Fruit fly (Drosophila melanogaster): ENCODE measurements around the gene CG14397.

The CG14397 gene

dm6 chr2L:21141714-21142500 lies 50.9 kb downstream of the CG14397 start, which contains the start of gene Dap160:
Gene Dap160 (minus strand): TSS chr2L:21142347.
- TF ChIP-seq vri (GFP tag; optimal IDR thresholded peaks at IDR 0.05): no peak
- peak; percentile 12 for TF ChIP-seq esn (GFP tag; optimal IDR thresholded peaks at IDR 0.05)
- TF ChIP-seq eg (GFP tag; IDR thresholded peaks at IDR 0.05): no peak
- TF ChIP-seq fd85E (GFP tag; optimal IDR thresholded peaks at IDR 0.05): peak; percentile 36
- TF ChIP-seq Sox14 (GFP tag; optimal IDR thresholded peaks at IDR 0.05): peak; percentile 9

- TF ChIP-seq CG32006 (GFP tag; optimal IDR thresholded peaks at IDR 0.05): no peak
- TF ChIP-seq ss (GFP tag; optimal IDR thresholded peaks at IDR 0.05): no peak
- no peak for TF ChIP-seq Hr39 (GFP tag; optimal IDR thresholded peaks at IDR 0.05)
- TF ChIP-seq Met (GFP tag; optimal IDR thresholded peaks at IDR 0.05): no peak
- TF ChIP-seq CG6792 (GFP tag; optimal IDR thresholded peaks at IDR 0.05): no peak
- no peak for TF ChIP-seq dac (GFP tag; optimal IDR thresholded peaks at IDR 0.05)
- TF ChIP-seq CG16779 (tag; optimal IDR thresholded peaks at IDR 0.05): no peak
- TF ChIP-seq CG6854 (GFP tag; optimal IDR thresholded peaks at IDR 0.05): no peak
- TF ChIP-seq OdsH (GFP tag; optimal IDR thresholded peaks at IDR 0.05): no peak
- no peak for TF ChIP-seq Ets21C (GFP tag; optimal IDR thresholded peaks at IDR 0.05)
- no peak for TF ChIP-seq topi (GFP tag; optimal IDR thresholded peaks at IDR 0.05)
- no peak for TF ChIP-seq spab (GFP tag; optimal IDR thresholded peaks at IDR 0.05)
- TF ChIP-seq Sox14 (GFP tag; optimal IDR thresholded peaks at IDR 0.05): no peak
- no peak for TF ChIP-seq esn (GFP tag; optimal IDR thresholded peaks at IDR 0.05)
- TF ChIP-seq CG8119 (GFP tag; IDR thresholded peaks at IDR 0.05): no peak
- TF ChIP-seq dsx (GFP tag; optimal IDR thresholded peaks at IDR 0.05; ENCODE audit: poor library complexity, severe bottlenecking): no peak
- TF ChIP-seq lz (GFP tag; optimal IDR thresholded peaks at IDR 0.05): no peak
- TF ChIP-seq net (GFP tag; optimal IDR thresholded peaks at IDR 0.05): no peak
- no peak for TF ChIP-seq CG15336 (GFP tag; IDR thresholded peaks at IDR 0.05)
- TF ChIP-seq CG11294 (GFP tag; IDR thresholded peaks at IDR 0.05): no peak
These were observed 51.4 kb downstream of the CG14397 start for dm6 chr2L:21142501-21142849.

dm6 chr2L:21142972-21143385 lies 52.0 kb downstream of the CG14397 start, which contains the start of gene pths:
Gene pths (plus strand): TSS chr2L:21143229.
- peak; percentile 16 for TF ChIP-seq lz (GFP tag; optimal IDR thresholded peaks at IDR 0.05)
- TF ChIP-seq Met (GFP tag; optimal IDR thresholded peaks at IDR 0.05): no peak
- TF ChIP-seq fd59A (GFP tag; optimal IDR thresholded peaks at IDR 0.05): no peak
- no peak for TF ChIP-seq pdm3 (GFP tag; optimal IDR thresholded peaks at IDR 0.05)
- TF ChIP-seq acj6 (GFP tag; optimal IDR thresholded peaks at IDR 0.05): no peak
- TF ChIP-seq CG11762 (GFP tag; optimal IDR thresholded peaks at IDR 0.05; ENCODE audit: insufficient read depth): no peak
- TF ChIP-seq Sox102F (GFP tag; optimal IDR thresholded peaks at IDR 0.05): no peak
- no peak for TF ChIP-seq Hr38 (GFP tag; optimal IDR thresholded peaks at IDR 0.05)
- TF ChIP-seq CG3032 (tag; optimal IDR thresholded peaks at IDR 0.05): peak; percentile 42
- TF ChIP-seq CG11902 (GFP tag; optimal IDR thresholded peaks at IDR 0.05): peak; percentile 32
- TF ChIP-seq vri (GFP tag; optimal IDR thresholded peaks at IDR 0.05): no peak
- TF ChIP-seq CG7368 (GFP tag; optimal IDR thresholded peaks at IDR 0.05): no peak
- peak; percentile 64 for TF ChIP-seq Hr39 (GFP tag; optimal IDR thresholded peaks at IDR 0.05)
- TF ChIP-seq Sox14 (GFP tag; optimal IDR thresholded peaks at IDR 0.05): no peak
- TF ChIP-seq CG15336 (GFP tag; IDR thresholded peaks at IDR 0.05): no peak
- no peak for TF ChIP-seq CG3919 (GFP tag; optimal IDR thresholded peaks at IDR 0.05)
- TF ChIP-seq Eip78C (GFP tag): peak; percentile 62
- no peak for TF ChIP-seq Gug (GFP tag; IDR thresholded peaks at IDR 0.05)
- no peak for TF ChIP-seq Eip93F (GFP tag; optimal IDR thresholded peaks at IDR 0.05)
- TF ChIP-seq Blimp-1 (GFP tag; optimal IDR thresholded peaks at IDR 0.05): no peak
- TF ChIP-seq CG34406 (GFP tag; optimal IDR thresholded peaks at IDR 0.05): no peak
- TF ChIP-seq Sox15 (GFP tag; optimal IDR thresholded peaks at IDR 0.05): peak; percentile 22
- peak; percentile 29 for TF ChIP-seq Ets21C (GFP tag; optimal IDR thresholded peaks at IDR 0.05)
- TF ChIP-seq CG6163 (GFP tag; IDR thresholded peaks at IDR 0.05): no peak
- no peak for TF ChIP-seq spab (GFP tag; optimal IDR thresholded peaks at IDR 0.05)
- no peak for TF ChIP-seq CG6792 (GFP tag; optimal IDR thresholded peaks at IDR 0.05)
- no peak for TF ChIP-seq eg (GFP tag; IDR thresholded peaks at IDR 0.05)
- no peak for TF ChIP-seq fkh (GFP tag; optimal IDR thresholded peaks at IDR 0.05)
- TF ChIP-seq OdsH (GFP tag; optimal IDR thresholded peaks at IDR 0.05): no peak
- TF ChIP-seq esn (GFP tag; optimal IDR thresholded peaks at IDR 0.05): peak; percentile 26
- no peak for TF ChIP-seq CG8632 (GFP tag; optimal IDR thresholded peaks at IDR 0.05)
- no peak for TF ChIP-seq CG4318 (GFP tag; optimal IDR thresholded peaks at IDR 0.05)
- no peak for TF ChIP-seq fd85E (GFP tag; optimal IDR thresholded peaks at IDR 0.05)
- TF ChIP-seq CG31627 (GFP tag; optimal IDR thresholded peaks at IDR 0.05): peak; percentile 59
- TF ChIP-seq cyc (GFP tag; optimal IDR thresholded peaks at IDR 0.05): peak; percentile 44
